Fruit fly (Drosophila melanogaster) whole organism, embryonic: Measurements from ENCODE around the gene CG10874.

Source experiments
- Aef1 ChIP-seq: fragments of 200-800 bp; sonication (Bioruptor generic); IDR thresholded peaks from 3 replicates; pipeline ENCODE4 v1.3.6; 2022; ENCODE audit warnings: missing biosample characterization, missing genetic modification characterization
- CG10366 ChIP-seq: fragments of 200-800 bp; sonication (Bioruptor generic); IDR thresholded peaks from 2 replicates; pipeline ENCODE4 v1.3.6; 2022; ENCODE audit warnings: missing biosample characterization, missing genetic modification characterization
- CG11247 ChIP-seq: fragments of 200-800 bp; sonication (Bioruptor generic); IDR thresholded peaks from 2 replicates; pipeline ENCODE4 v1.3.6; 2022; ENCODE audit warnings: missing biosample characterization, missing genetic modification characterization
- CG14667 ChIP-seq: fragments of 200-800 bp; sonication (Bioruptor generic); IDR thresholded peaks from 2 replicates; pipeline ENCODE4 v1.3.6; 2022; ENCODE audit warnings: missing biosample characterization, missing genetic modification characterization
- CG14965 ChIP-seq: fragments of 200-800 bp; sonication (Bioruptor generic); optimal IDR thresholded peaks from 2 replicates; lab custom pipeline; 2016; ENCODE audit warnings: missing biosample characterization, missing genetic modification characterization, borderline replicate concordance
- CG15269 ChIP-seq: fragments of 200-800 bp; sonication (Bioruptor generic); optimal IDR thresholded peaks from 2 replicates; lab custom pipeline; 2018; ENCODE audit warnings: missing biosample characterization, mild to moderate bottlenecking, missing genetic modification characterization, moderate library complexity
- CG1602 ChIP-seq: fragments of 200-800 bp; sonication (Bioruptor generic); optimal IDR thresholded peaks from 3 replicates; lab custom pipeline; 2016; ENCODE audit warnings: missing biosample characterization, missing genetic modification characterization
- CG16815 ChIP-seq: fragments of 200-800 bp; sonication (Bioruptor generic); optimal IDR thresholded peaks from 3 replicates; lab custom pipeline; 2017; ENCODE audit warnings: missing biosample characterization, mild to moderate bottlenecking, missing genetic modification characterization
- CG17612 ChIP-seq: fragments of 200-800 bp; sonication (Bioruptor generic); IDR thresholded peaks from 2 replicates; pipeline ENCODE4 v1.3.6; 2022; ENCODE audit warnings: missing biosample characterization, missing genetic modification characterization
- CG18599 ChIP-seq: fragments of 200-800 bp; sonication (Bioruptor generic); optimal IDR thresholded peaks from 3 replicates; lab custom pipeline; 2017; ENCODE audit warnings: missing biosample characterization, missing genetic modification characterization, mild to moderate bottlenecking, moderate library complexity, missing genetic modification reagents
- CG18764 ChIP-seq: fragments of 200-800 bp; sonication (Bioruptor generic); optimal IDR thresholded peaks from 3 replicates; lab custom pipeline; 2016; ENCODE audit warnings: missing biosample characterization, missing genetic modification characterization
- CG3407 ChIP-seq: fragments of 200-800 bp; sonication (Bioruptor generic); optimal IDR thresholded peaks from 2 replicates; lab custom pipeline; 2018; ENCODE audit warnings: missing biosample characterization, mild to moderate bottlenecking, missing genetic modification characterization
- CG4282 ChIP-seq: fragments of 200-800 bp; sonication (Bioruptor generic); optimal IDR thresholded peaks from 2 replicates; lab custom pipeline; 2016; ENCODE audit warnings: missing biosample characterization, missing genetic modification characterization
- CG5180 ChIP-seq: fragments of 200-800 bp; sonication (Bioruptor generic); optimal IDR thresholded peaks from 3 replicates; lab custom pipeline; 2017; ENCODE audit warnings: missing biosample characterization, missing genetic modification characterization, mild to moderate bottlenecking, moderate library complexity, missing genetic modification reagents
- CG5245 ChIP-seq: fragments of 200-800 bp; sonication (Bioruptor generic); optimal IDR thresholded peaks from 3 replicates; lab custom pipeline; 2016; ENCODE audit warnings: missing biosample characterization, missing genetic modification characterization
- CG5953 ChIP-seq: fragments of 200-800 bp; sonication (Bioruptor generic); IDR thresholded peaks from 2 replicates; pipeline ENCODE4 v1.3.6; 2022; ENCODE audit warnings: missing biosample characterization, missing genetic modification characterization
- CG7839 ChIP-seq: fragments of 200-800 bp; sonication (Bioruptor generic); optimal IDR thresholded peaks from 3 replicates; lab custom pipeline; 2018; ENCODE audit warnings: missing biosample characterization, mild to moderate bottlenecking, missing genetic modification characterization, moderate library complexity
- CG7928 ChIP-seq: fragments of 200-800 bp; sonication (Bioruptor generic); optimal IDR thresholded peaks from 2 replicates; lab custom pipeline; 2017; ENCODE audit warnings: missing biosample characterization, mild to moderate bottlenecking, missing genetic modification characterization
- CG7987 ChIP-seq: fragments of 200-800 bp; sonication (Bioruptor generic); optimal IDR thresholded peaks from 2 replicates; lab custom pipeline; 2018; ENCODE audit warnings: missing biosample characterization, mild to moderate bottlenecking, missing genetic modification characterization, moderate library complexity
- CG8359 ChIP-seq: fragments of 200-800 bp; sonication (Bioruptor generic); optimal IDR thresholded peaks from 2 replicates; lab custom pipeline; 2017; ENCODE audit warnings: missing biosample characterization, mild to moderate bottlenecking, missing genetic modification characterization, borderline replicate concordance
- Dip2 ChIP-seq: fragments of 200-800 bp; sonication (Bioruptor generic); IDR thresholded peaks from 2 replicates; pipeline ENCODE4 v1.3.6; 2022; ENCODE audit warnings: missing biosample characterization, missing genetic modification characterization
- Doc2 ChIP-seq: fragments of 200-800 bp; sonication (Bioruptor generic); IDR thresholded peaks from 2 replicates; pipeline ENCODE4 v1.3.6; 2022; ENCODE audit warnings: missing biosample characterization, missing genetic modification characterization
- ERR ChIP-seq: fragments of 200-800 bp; sonication (Bioruptor generic); optimal IDR thresholded peaks from 2 replicates; lab custom pipeline; 2016; ENCODE audit warnings: missing biosample characterization, missing genetic modification characterization
- Ets65A ChIP-seq: fragments of 200-800 bp; sonication (Bioruptor generic); peaks from one replicate; lab custom pipeline; 2016; ENCODE audit warnings: missing biosample characterization, missing genetic modification characterization
- H15 ChIP-seq: fragments of 200-800 bp; sonication (Bioruptor generic); IDR thresholded peaks from 3 replicates; pipeline ENCODE4 v1.3.6; 2022; ENCODE audit warnings: missing biosample characterization, missing genetic modification characterization
- HHEX ChIP-seq: fragments of 200-800 bp; sonication (Bioruptor generic); optimal IDR thresholded peaks from 3 replicates; lab custom pipeline; 2017; ENCODE audit warnings: missing biosample characterization, mild to moderate bottlenecking, missing genetic modification characterization, missing genetic modification reagents
- Kr ChIP-seq: fragments of 200-800 bp; sonication (Bioruptor generic); optimal IDR thresholded peaks from 2 replicates; lab custom pipeline; 2017; ENCODE audit warnings: missing biosample characterization, mild to moderate bottlenecking, missing genetic modification characterization
- Lpt ChIP-seq: fragments of >200 bp; optimal IDR thresholded peaks from 2 replicates; lab custom pipeline; 2018; ENCODE audit warnings: missing biosample characterization, missing genetic modification characterization
- NC2β ChIP-seq: fragments of 200-800 bp; sonication (Bioruptor generic); optimal IDR thresholded peaks from 2 replicates; lab custom pipeline; 2016; ENCODE audit warnings: missing biosample characterization, missing genetic modification characterization
- Sox102F ChIP-seq: fragments of 200-800 bp; sonication (Bioruptor generic); optimal IDR thresholded peaks from 2 replicates; lab custom pipeline; 2018; ENCODE audit warnings: missing biosample characterization, mild to moderate bottlenecking, missing genetic modification characterization, moderate library complexity
- YL-1 ChIP-seq: fragments of 200-800 bp; sonication (Bioruptor generic); optimal IDR thresholded peaks from 3 replicates; lab custom pipeline; 2017; ENCODE audit warnings: missing biosample characterization, mild to moderate bottlenecking, missing genetic modification characterization
- ato ChIP-seq: fragments of 200-800 bp; sonication (Bioruptor generic); IDR thresholded peaks from 2 replicates; pipeline ENCODE4 v1.3.6; 2022; ENCODE audit warnings: missing biosample characterization, missing genetic modification characterization; ENCODE audit not compliant: partially characterized antibody
- bcd ChIP-seq: fragments of 200-800 bp; sonication (Bioruptor generic); optimal IDR thresholded peaks from 2 replicates; lab custom pipeline; 2017; ENCODE audit warnings: missing biosample characterization, mild to moderate bottlenecking, missing genetic modification characterization
- chif ChIP-seq, 2 experiments: fragments of 200-800 bp; sonication (Bioruptor generic); optimal IDR thresholded peaks; 3 replicates each; lab custom pipeline; 2016; ENCODE audit warnings: missing biosample characterization in 2 of 2, missing genetic modification characterization in 2 of 2
- chm ChIP-seq: fragments of 200-800 bp; sonication (Bioruptor generic); IDR thresholded peaks from 2 replicates; pipeline ENCODE4 v1.3.6; 2022; ENCODE audit warnings: missing biosample characterization, missing genetic modification characterization
- corto ChIP-seq: fragments of 200-800 bp; sonication (Bioruptor generic); optimal IDR thresholded peaks from 2 replicates; lab custom pipeline; 2016; ENCODE audit warnings: missing biosample characterization, mild to moderate bottlenecking, missing genetic modification characterization, moderate library complexity
- dm ChIP-seq: fragments of 200-800 bp; sonication (Bioruptor generic); optimal IDR thresholded peaks from 3 replicates; lab custom pipeline; 2016; ENCODE audit warnings: missing biosample characterization, missing genetic modification characterization
- exex ChIP-seq: fragments of 200-800 bp; sonication (Bioruptor generic); optimal IDR thresholded peaks from 4 replicates; lab custom pipeline; 2018; ENCODE audit warnings: missing biosample characterization, mild to moderate bottlenecking, missing genetic modification characterization, moderate library complexity
- gt ChIP-seq: fragments of 200-800 bp; sonication (Bioruptor generic); IDR thresholded peaks from 2 replicates; pipeline ENCODE4 v1.3.6; 2022; ENCODE audit warnings: missing biosample characterization, missing genetic modification characterization
- h ChIP-seq: fragments of >200 bp; optimal IDR thresholded peaks from 2 replicates; lab custom pipeline; 2017
- hbn ChIP-seq: fragments of 200-800 bp; sonication (Bioruptor generic); IDR thresholded peaks from 2 replicates; pipeline ENCODE4 v1.3.6; 2022; ENCODE audit warnings: missing biosample characterization, missing genetic modification characterization; ENCODE audit not compliant: partially characterized antibody
- jigr1 ChIP-seq: fragments of 200-800 bp; sonication (Bioruptor generic); IDR thresholded peaks from 3 replicates; pipeline ENCODE4 v1.3.6; 2022; ENCODE audit warnings: missing biosample characterization, missing genetic modification characterization
- knrl ChIP-seq: fragments of 200-800 bp; sonication (Bioruptor generic); IDR thresholded peaks from 3 replicates; pipeline ENCODE4 v1.3.6; 2022; ENCODE audit warnings: missing biosample characterization, missing genetic modification characterization; ENCODE audit not compliant: partially characterized antibody
- pfk ChIP-seq: fragments of 200-800 bp; sonication (Bioruptor generic); optimal IDR thresholded peaks from 2 replicates; lab custom pipeline; 2018; ENCODE audit warnings: missing biosample characterization, mild to moderate bottlenecking, missing genetic modification characterization, moderate library complexity
- sens-2 ChIP-seq: fragments of 200-800 bp; sonication (Bioruptor generic); IDR thresholded peaks from 2 replicates; pipeline ENCODE4 v1.3.6; 2022; ENCODE audit warnings: missing biosample characterization, missing genetic modification characterization
- sim ChIP-seq: fragments of 200-800 bp; sonication (Bioruptor generic); IDR thresholded peaks from 2 replicates; pipeline ENCODE4 v1.3.6; 2022; ENCODE audit warnings: missing biosample characterization, missing genetic modification characterization
- slbo ChIP-seq: fragments of 200-800 bp; sonication (Bioruptor generic); IDR thresholded peaks from 2 replicates; pipeline ENCODE4 v1.3.6; 2022; ENCODE audit warnings: missing biosample characterization, missing genetic modification characterization
- sr ChIP-seq: fragments of 200-800 bp; sonication (Bioruptor generic); IDR thresholded peaks from 3 replicates; pipeline ENCODE4 v1.3.6; 2022; ENCODE audit warnings: missing biosample characterization, missing genetic modification characterization
- unc-4 ChIP-seq: fragments of 200-800 bp; sonication (Bioruptor generic); IDR thresholded peaks from 2 replicates; pipeline ENCODE4 v1.3.6; 2022; ENCODE audit warnings: missing biosample characterization, missing genetic modification characterization; ENCODE audit not compliant: partially characterized antibody

CG10874 gene

DNA sequence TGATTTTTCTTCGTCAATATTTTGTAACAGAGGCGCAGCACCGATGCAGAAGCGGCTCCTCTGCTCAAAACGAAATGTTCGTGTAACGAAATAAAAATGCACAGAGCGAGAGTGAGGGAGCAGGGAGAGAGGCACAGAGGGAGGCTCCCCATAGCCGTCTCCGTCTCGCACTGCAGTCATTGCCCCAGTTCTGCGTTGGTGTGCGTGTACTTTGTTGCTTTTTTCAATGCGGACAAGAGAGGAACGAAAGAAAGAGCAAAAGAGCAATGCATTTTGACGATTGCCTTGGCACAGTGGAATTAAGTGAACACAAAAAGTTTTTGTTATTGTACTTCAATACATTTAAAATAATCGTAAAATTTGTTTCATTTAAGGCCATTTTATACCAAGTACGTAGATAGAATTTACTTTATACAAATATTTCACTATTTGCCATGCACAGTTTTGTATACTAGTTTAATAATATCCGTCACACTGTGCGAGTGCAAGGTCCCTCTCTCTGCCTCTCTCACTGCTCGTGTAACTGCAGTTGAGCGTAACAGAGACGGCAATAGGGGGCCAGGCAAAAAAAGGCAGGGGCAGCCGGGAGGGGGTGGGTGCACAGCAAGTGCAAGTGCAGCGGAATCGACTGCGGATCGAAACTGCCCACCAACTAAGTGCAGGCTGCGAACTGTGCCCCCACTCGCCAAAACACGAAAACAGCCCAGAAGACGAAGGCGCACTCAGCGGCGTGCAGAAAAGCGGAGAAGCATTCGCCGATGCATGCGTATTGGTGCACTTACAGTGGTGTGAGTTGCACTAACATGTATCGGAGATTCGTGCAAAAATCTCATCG lies 10.0 kb upstream of the CG10874 start:
- peak; percentile 97 for TF ChIP-seq jigr1 (GFP tag; lab: Robert Waterston, UW)
- peak; percentile 99 for TF ChIP-seq CG5953 (GFP tag; lab: Robert Waterston, UW)
- peak; percentile 95 for TF ChIP-seq CG18599
- peak; percentile 95 for TF ChIP-seq dm (GFP tag; lab: Kevin White, UChicago)
- TF ChIP-seq gt (GFP tag; lab: Robert Waterston, UW) = peak; percentile 99
- peak; percentile 89 for TF ChIP-seq Kr (GFP tag; lab: Kevin White, UChicago)
- peak; percentile 100 for TF ChIP-seq Sox102F (GFP tag; lab: Kevin White, UChicago)
- peak; percentile 95 for TF ChIP-seq Aef1 (GFP tag; lab: Robert Waterston, UW)
- peak; percentile 98 for TF ChIP-seq CG18764
- TF ChIP-seq CG11247 (GFP tag; lab: Robert Waterston, UW) = peak; percentile 96
- peak; percentile 99 for TF ChIP-seq sim (GFP tag; lab: Robert Waterston, UW)
- TF ChIP-seq exex (tag; lab: Kevin White, UChicago) = peak; percentile 59
- peak; percentile 99 for TF ChIP-seq CG4282
- TF ChIP-seq slbo (GFP tag; lab: Robert Waterston, UW) = peak; percentile 83
- peak; percentile 99 for TF ChIP-seq CG10366 (GFP tag; lab: Robert Waterston, UW)
- peak; percentile 30 for TF ChIP-seq hbn (GFP tag; lab: Robert Waterston, UW)
- peak; percentile 97 for TF ChIP-seq bcd (GFP tag; lab: Kevin White, UChicago)
- peak; percentile 94 for TF ChIP-seq YL-1 (GFP tag; lab: Kevin White, UChicago)
- peak; percentile 99 for TF ChIP-seq CG3407
- TF ChIP-seq ato (GFP tag; lab: Robert Waterston, UW) = peak; percentile 21; the same call in 1 of the 2 replicates
- peak; percentile 99 for TF ChIP-seq sens-2 (GFP tag; lab: Robert Waterston, UW)
- TF ChIP-seq CG8359 (GFP tag; lab: Kevin White, UChicago) = peak; percentile 96
- TF ChIP-seq CG5180 = peak; percentile 91
- no peak for TF ChIP-seq unc-4 (GFP tag; lab: Robert Waterston, UW)
- TF ChIP-seq HHEX (GFP tag; lab: Kevin White, UChicago) = peak; percentile 97
- TF ChIP-seq CG14965 (GFP tag; lab: Kevin White, UChicago) = peak; percentile 85
- peak; percentile 98 to 99 for TF ChIP-seq chif (GFP tag; optimal IDR thresholded peaks at IDR 0.05; lab: Kevin White, UChicago)
- TF ChIP-seq H15 (GFP tag; lab: Robert Waterston, UW) = peak; percentile 99
- peak; percentile 44 for TF ChIP-seq CG7928 (GFP tag; lab: Kevin White, UChicago)
- peak; percentile 97 for TF ChIP-seq CG14667 (GFP tag; lab: Robert Waterston, UW)
- TF ChIP-seq pfk (GFP tag; lab: Kevin White, UChicago) = no peak
- TF ChIP-seq h (lab: Kevin White, UChicago) = no peak
- TF ChIP-seq sr (GFP tag; lab: Robert Waterston, UW) = peak; percentile 95
- TF ChIP-seq NC2β = peak; percentile 99
- TF ChIP-seq Ets65A (GFP tag; lab: Kevin White, UChicago) = peak; percentile 99
- peak; percentile 96 for TF ChIP-seq CG15269
- TF ChIP-seq ERR (GFP tag; lab: Kevin White, UChicago) = peak; percentile 94
- peak; percentile 99 for TF ChIP-seq CG5245
- TF ChIP-seq CG1602 (GFP tag; lab: Kevin White, UChicago) = peak; percentile 99
- peak; percentile 86 for TF ChIP-seq Doc2 (GFP tag; lab: Robert Waterston, UW)
- no peak for TF ChIP-seq Lpt (GFP tag; lab: Kevin White, UChicago)
- TF ChIP-seq corto (GFP tag; lab: Kevin White, UChicago) = peak; percentile 99
- TF ChIP-seq Dip2 (GFP tag; lab: Robert Waterston, UW) = peak; percentile 64
- TF ChIP-seq CG7839 = peak; percentile 99
- peak; percentile 99 for TF ChIP-seq chm (GFP tag; lab: Robert Waterston, UW)
- TF ChIP-seq CG17612 (GFP tag; lab: Robert Waterston, UW) = peak; percentile 95
- peak; percentile 98 for TF ChIP-seq CG16815 (GFP tag; lab: Kevin White, UChicago)
- peak; percentile 70; the same call in 2 of the 3 replicates for TF ChIP-seq knrl (GFP tag; lab: Robert Waterston, UW)
- peak; percentile 79 for TF ChIP-seq CG7987
